Worm (Caenorhabditis elegans) whole organism, young adult: ENCODE measurements around the gene sqv-3.
A peak's percentile ranks its signal among the peaks of the same experiment; 100 is the strongest.

Source experiments
- F10E7.11 ChIP-seq: sonication (generic microtip); optimal IDR thresholded peaks from 2 replicates; lab custom pipeline; 2017; ENCODE audit warnings: mild to moderate bottlenecking, missing genetic modification characterization, moderate library complexity, missing compliant biosample characterization
- K12H6.12 ChIP-seq: fragments of 200-800 bp; sonication (Bioruptor generic); optimal IDR thresholded peaks from 2 replicates; lab custom pipeline; 2018; ENCODE audit warnings: mild to moderate bottlenecking, missing genetic modification characterization, missing compliant biosample characterization
- Y53F4B.3 ChIP-seq: fragments of 200-800 bp; sonication (Bioruptor generic); IDR thresholded peaks from 2 replicates; pipeline ENCODE4 v1.3.6; 2022; ENCODE audit warnings: missing genetic modification reagents, missing genetic modification characterization, missing compliant biosample characterization
- ama-1 ChIP-seq, 3 experiments: fragments of 150-350 bp in 1 of 3; sonication (generic microtip) in 2 of 3; optimal IDR thresholded peaks; 2 replicates each; lab custom pipeline; 2014 to 2018; ENCODE audit warnings: missing biosample characterization in 2 of 3, missing genetic modification characterization in 2 of 3, missing genetic modification reagents in 2 of 3
- hsf-1 ChIP-seq: fragments of 200-800 bp; sonication (Bioruptor generic); IDR thresholded peaks from 2 replicates; pipeline ENCODE4 v1.3.6; 2022; ENCODE audit warnings: missing genetic modification reagents, missing genetic modification characterization, missing compliant biosample characterization
- nfya-1 ChIP-seq: sonication (generic microtip); optimal IDR thresholded peaks from 2 replicates; lab custom pipeline; 2017; ENCODE audit warnings: antibody characterized with exemption, missing compliant biosample characterization, missing genetic modification characterization, borderline replicate concordance; ENCODE audit not compliant: insufficient read depth
- sea-2 ChIP-seq: fragments of 200-800 bp; sonication (Bioruptor generic); IDR thresholded peaks from 2 replicates; pipeline ENCODE4 v1.3.6; 2022; ENCODE audit warnings: missing genetic modification characterization, missing compliant biosample characterization

DNA sequence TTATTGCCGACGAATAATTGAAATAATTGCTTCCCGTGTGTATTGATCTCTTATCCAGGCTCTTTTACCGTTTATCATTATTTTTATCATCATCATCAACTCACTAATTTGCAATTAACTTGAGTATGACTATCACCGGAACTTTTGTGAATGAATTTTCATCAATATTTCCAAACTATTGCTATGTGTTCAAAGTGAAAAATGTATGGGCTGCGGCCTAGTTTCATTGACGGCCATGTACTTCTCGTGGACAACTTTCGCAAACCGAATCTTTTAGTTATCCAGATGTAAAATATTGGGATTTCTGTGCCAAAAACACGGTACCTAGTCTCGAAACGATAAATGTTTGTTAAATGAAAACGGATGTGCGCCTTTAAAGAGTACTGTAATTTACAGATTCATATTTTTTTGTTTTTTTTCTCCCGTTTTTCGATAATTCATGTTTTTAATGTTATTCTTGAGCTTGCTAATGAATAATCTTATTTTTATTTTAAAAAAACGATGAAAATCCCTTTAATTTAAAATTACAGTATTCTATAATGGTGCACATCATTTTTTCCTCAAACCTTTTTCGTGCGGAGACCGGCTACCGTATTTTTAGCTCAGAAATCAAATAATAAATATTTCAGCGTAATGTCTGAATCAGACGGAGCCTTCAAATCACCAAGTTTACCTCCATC lies 18.5 kb upstream of the sqv-3 start, which contains the start of gene ZK632.2:
- no peak for TF ChIP-seq sea-2 (GFP tag; lab: Robert Waterston, UW)
- TF ChIP-seq hsf-1 (GFP tag; lab: Robert Waterston, UW), result peak; percentile 27; the same call in 1 of the 2 replicates
- no peak for TF ChIP-seq nfya-1
- TF ChIP-seq ama-1 (optimal IDR thresholded peaks at IDR 0.05; lab: Kevin White, UChicago), result no peak
- peak in 1 of 2 experiments; percentile 0 for TF ChIP-seq ama-1 (GFP tag; optimal IDR thresholded peaks at IDR 0.05; lab: Kevin White, UChicago)
- TF ChIP-seq K12H6.12 (tag; lab: Kevin White, UChicago), result no peak
- no peak for TF ChIP-seq Y53F4B.3 (GFP tag; lab: Robert Waterston, UW)
- no peak for TF ChIP-seq F10E7.11 (tag; lab: Kevin White, UChicago)
